Worm (Caenorhabditis elegans): ENCODE measurements around the gene srt-38.
"Not testable (repeated sequence)": the region's sequence is repeated elsewhere in the genome, so short reads cannot be mapped to it uniquely, and the experiment has no call there.

The srt-38 gene

ce11 chrV:4271258-4271657 lies at the start of gene srt-38:
Gene srt-38, minus strand, starts transcription at chrV:4271358.
- TF ChIP-seq ztf-25 (GFP tag; IDR thresholded peaks at IDR 0.05); attf-3 (GFP tag; conservative IDR thresholded peaks at IDR 0.05); somi-1 (GFP tag; optimal IDR thresholded peaks at IDR 0.05): not testable (repeated sequence)

- TF ChIP-seq mel-28 (tag; optimal IDR thresholded peaks at IDR 0.05; ENCODE audit: borderline replicate concordance) = no peak
Observed at ce11 chrV:4319867-4320266, 48.7 kb upstream of the srt-38 start, which contains the start of gene ZC132.9. Gene ZC132.9, minus strand, starts transcription at chrV:4319967.

- TF ChIP-seq B0336.3 (GFP tag; IDR thresholded peaks at IDR 0.05) (no peak), lin-26 (GFP tag; IDR thresholded peaks at IDR 0.05) (no peak), B0261.1 (tag; optimal IDR thresholded peaks at IDR 0.05) (no peak), hmg-1.2 (GFP tag; IDR thresholded peaks at IDR 0.05) (no peak), akir-1 (GFP tag; optimal IDR thresholded peaks at IDR 0.05) (no peak), mcd-1 (GFP tag; IDR thresholded peaks at IDR 0.05) (no peak), lsl-1 (GFP tag; optimal IDR thresholded peaks at IDR 0.05) (no peak), B0035.1 (tag; optimal IDR thresholded peaks at IDR 0.05) (no peak), gei-17 (GFP tag; optimal IDR thresholded peaks at IDR 0.05) (no peak), ZK185.1 (tag; optimal IDR thresholded peaks at IDR 0.05; ENCODE audit: poor library complexity, severe bottlenecking) (no peak), F10E7.11 (tag; optimal IDR thresholded peaks at IDR 0.05) (no peak), T26A5.8 (tag; optimal IDR thresholded peaks at IDR 0.05) (no peak), nhr-90 (tag; optimal IDR thresholded peaks at IDR 0.05) (no peak)
Observed at ce11 chrV:4315057-4315456, 43.9 kb upstream of the srt-38 start, which contains the start of gene srh-192. Gene srh-192, minus strand, starts transcription at chrV:4315157.

ce11 chrV:4310414-4310813 lies 39.3 kb upstream of the srt-38 start:
- peak; percentile 27 for TF ChIP-seq rpc-1 (optimal IDR thresholded peaks at IDR 0.05)
- TF ChIP-seq rpc-1 (tag; optimal IDR thresholded peaks at IDR 0.05) = peak; percentile 67
- TF ChIP-seq D2030.7 (GFP tag; IDR thresholded peaks at IDR 0.05) = peak; percentile 63
- peak; percentile 73 for TF ChIP-seq tbp1 (GFP tag; optimal IDR thresholded peaks at IDR 0.05)
- TF ChIP-seq B0261.1 (tag; optimal IDR thresholded peaks at IDR 0.05) = peak; percentile 46
- peak; percentile 67; the same call in 1 of the 2 replicates for TF ChIP-seq lin-26 (GFP tag; IDR thresholded peaks at IDR 0.05)

- TF ChIP-seq K12H6.12 (tag; optimal IDR thresholded peaks at IDR 0.05) (no peak), dpff-1 (tag; optimal IDR thresholded peaks at IDR 0.05) (no peak), Y53G8AR.9 (GFP tag; conservative IDR thresholded peaks at IDR 0.05) (no peak), tbx-9 (tag; optimal IDR thresholded peaks at IDR 0.05; ENCODE audit: borderline replicate concordance) (no peak), ceh-91 (GFP tag; IDR thresholded peaks at IDR 0.05) (no peak), rcor-1 (GFP tag; IDR thresholded peaks at IDR 0.05) (no peak), snpc-1.1 (tag; optimal IDR thresholded peaks at IDR 0.05; ENCODE audit: insufficient read depth) (no peak), egl-18 (GFP tag; IDR thresholded peaks at IDR 0.05) (no peak), ekl-4 (GFP tag; IDR thresholded peaks at IDR 0.05) (no peak), unc-62 (GFP tag; optimal IDR thresholded peaks at IDR 0.05) (no peak), pha-4 (tag; optimal IDR thresholded peaks at IDR 0.05) (no peak), hmg-1.2 (GFP tag; IDR thresholded peaks at IDR 0.05) (no peak), ceh-100 (GFP tag; IDR thresholded peaks at IDR 0.05) (no peak), C06A6.2 (GFP tag; conservative IDR thresholded peaks at IDR 0.05) (no peak)
Observed at ce11 chrV:4304240-4304639, 33.1 kb upstream of the srt-38 start.
